Worm (Caenorhabditis elegans): ENCODE results near the gene mrps-12.

DNA sequence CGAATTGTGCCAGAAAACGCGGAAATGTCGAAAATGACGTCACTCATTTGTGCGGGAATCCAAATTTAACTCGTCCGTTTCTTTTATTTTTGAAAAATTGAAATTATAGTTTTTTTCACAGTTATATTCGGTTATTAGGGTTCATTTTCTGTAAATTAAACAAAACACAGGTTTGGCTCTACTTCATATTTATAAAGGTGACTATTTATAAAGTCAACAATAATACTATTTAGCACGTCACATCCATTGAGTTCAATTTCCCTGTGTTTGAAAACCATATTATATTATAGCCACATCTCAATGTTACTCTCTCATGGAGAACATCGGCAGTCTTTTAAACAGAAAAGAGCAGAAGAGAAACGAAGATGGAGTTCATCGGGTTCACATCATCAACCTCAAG, 24.8 kb downstream of the mrps-12 start, which contains the start of gene twk-35:
- TF ChIP-seq him-1 (tag; optimal IDR thresholded peaks at IDR 0.05), result no peak
- no peak for TF ChIP-seq W03F9.2 (tag; optimal IDR thresholded peaks at IDR 0.05)
